Worm (Caenorhabditis elegans): ENCODE measurements around the gene Y116F11B.9.

Gene Y116F11B.9

DNA sequence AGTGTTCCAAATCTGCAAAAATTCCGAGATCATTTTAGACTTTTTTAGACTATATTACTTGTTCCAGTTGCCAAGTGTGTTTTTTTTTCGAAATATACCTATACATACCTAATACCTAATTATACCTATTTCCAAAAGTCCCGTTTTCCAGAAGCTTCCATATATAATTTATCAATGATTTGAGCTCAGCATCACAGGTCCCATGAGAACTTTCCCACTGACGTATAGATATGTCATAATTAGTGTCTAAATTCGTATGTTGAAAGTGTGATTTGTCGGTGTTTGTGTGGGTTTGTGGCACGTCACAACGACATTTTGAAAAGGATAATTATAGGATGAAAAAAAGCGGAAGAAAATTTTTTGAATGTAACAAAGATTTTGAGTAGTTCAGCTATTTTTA is 62.2 kb downstream of the Y116F11B.9 start:
- no peak for TF ChIP-seq snpc-4 (tag; optimal IDR thresholded peaks at IDR 0.05)
- no peak for TF ChIP-seq M03D4.4 (tag; optimal IDR thresholded peaks at IDR 0.05)
- TF ChIP-seq drap-1 (GFP tag; optimal IDR thresholded peaks at IDR 0.05): no peak
- no peak for TF ChIP-seq mep-1 (tag; optimal IDR thresholded peaks at IDR 0.05)
- TF ChIP-seq ceh-43 (GFP tag; optimal IDR thresholded peaks at IDR 0.05): no peak
- no peak for TF ChIP-seq elt-3 (tag; optimal IDR thresholded peaks at IDR 0.05)
